Worm (Caenorhabditis elegans) whole organism, L4 larva: Measurements from ENCODE around the gene gst-31.
"Not testable (repeated sequence)": the region's sequence is repeated elsewhere in the genome, so short reads cannot be mapped to it uniquely, and the experiment has no call there.

Experiments
- F49E8.2 ChIP-seq: sonication (generic microtip); optimal IDR thresholded peaks from 2 replicates; lab custom pipeline; 2016; ENCODE audit warnings: missing compliant biosample characterization, mild to moderate bottlenecking, missing genetic modification characterization, borderline replicate concordance
- attf-4 ChIP-seq: sonication (generic microtip); optimal IDR thresholded peaks from 3 replicates; lab custom pipeline; 2017; ENCODE audit warnings: missing biosample characterization, missing genetic modification characterization
- ceh-82 ChIP-seq: sonication (generic microtip); optimal IDR thresholded peaks from 2 replicates; lab custom pipeline; 2017; ENCODE audit warnings: missing biosample characterization, missing genetic modification characterization
- dpl-1 ChIP-seq: fragments of 150-350 bp; optimal IDR thresholded peaks from 2 replicates; lab custom pipeline; 2014; ENCODE audit warnings: missing biosample characterization, missing genetic modification reagents, missing genetic modification characterization
- mxl-2 ChIP-seq: fragments of 200-800 bp; sonication (Bioruptor generic); conservative IDR thresholded peaks from 2 replicates; pipeline ENCODE4 v1.3.6; 2022; ENCODE audit warnings: missing genetic modification reagents, missing genetic modification characterization, missing compliant biosample characterization
- nhr-11 ChIP-seq: fragments of 150-350 bp; optimal IDR thresholded peaks from 2 replicates; lab custom pipeline; 2014; ENCODE audit warnings: missing biosample characterization, missing genetic modification characterization
- unc-130 ChIP-seq: sonication (generic microtip); optimal IDR thresholded peaks from 2 replicates; lab custom pipeline; 2016; ENCODE audit warnings: missing genetic modification reagents, missing genetic modification characterization, missing compliant biosample characterization
- unc-62 ChIP-seq, 3 experiments: fragments of 150-350 bp in 1 of 3; sonication (generic microtip); optimal IDR thresholded peaks in 2 of 3; peaks in 1 of 3; 1 replicate in 1 of 3; 2 replicates in 2 of 3; lab custom pipeline; 2014 to 2017; ENCODE audit warnings: missing biosample characterization in 3 of 3, missing genetic modification characterization in 3 of 3, missing genetic modification reagents in 3 of 3, missing genotype in 1 of 3

DNA sequence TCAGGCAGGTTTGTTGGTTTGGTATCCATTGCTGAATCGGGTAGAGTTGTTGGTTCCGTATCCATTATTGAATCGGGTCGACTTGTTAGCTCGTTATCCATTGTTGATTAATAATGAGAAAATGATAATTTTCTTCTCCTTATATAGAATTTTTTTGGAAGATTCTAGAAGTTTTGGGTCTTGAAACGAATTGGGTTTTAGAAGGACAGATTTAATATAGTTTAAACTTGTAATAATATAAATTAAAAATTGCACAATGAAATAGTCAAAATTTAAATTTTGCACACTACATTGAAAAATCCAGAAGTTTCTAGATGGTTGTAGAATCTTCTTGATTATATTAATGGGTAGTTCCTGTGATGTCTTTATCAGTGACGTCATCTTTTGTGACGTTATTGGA is 33.9 kb downstream of the gst-31 start, which contains the start of gene Y53F4B.26:
- TF ChIP-seq attf-4 (tag; lab: Kevin White, UChicago); ceh-82 (tag; lab: Kevin White, UChicago); unc-62 (GFP tag; optimal IDR thresholded peaks at IDR 0.05 in 1 of 2; lab: Kevin White, UChicago); unc-62 (tag; optimal IDR thresholded peaks at IDR 0.05; lab: Kevin White, UChicago); unc-130 (GFP tag; lab: Kevin White, UChicago); dpl-1; mxl-2 (GFP tag; lab: Robert Waterston, UW); F49E8.2 (tag; lab: Kevin White, UChicago); nhr-11: not testable (repeated sequence)
